Fruit fly (Drosophila melanogaster) whole organism, embryonic: ENCODE data around the gene Datp.

Experiments used
- ATbp ChIP-seq: fragments of 200-800 bp; sonication (Bioruptor generic); optimal IDR thresholded peaks from 2 replicates; lab custom pipeline; 2017; ENCODE audit warnings: missing biosample characterization, mild to moderate bottlenecking, missing genetic modification characterization, missing genetic modification reagents
- Adf1 ChIP-seq: fragments of 200-800 bp; sonication (Bioruptor generic); IDR thresholded peaks from 2 replicates; pipeline ENCODE4 v1.3.6; 2022; ENCODE audit warnings: missing biosample characterization, missing genetic modification characterization
- CG11456 ChIP-seq: fragments of 200-800 bp; sonication (Bioruptor generic); IDR thresholded peaks from 3 replicates; pipeline ENCODE4 v1.3.6; 2022; ENCODE audit warnings: missing biosample characterization, missing genetic modification characterization
- CG12071 ChIP-seq: fragments of 200-800 bp; sonication (Bioruptor generic); optimal IDR thresholded peaks from 3 replicates; lab custom pipeline; 2018; ENCODE audit warnings: missing biosample characterization, mild to moderate bottlenecking, missing genetic modification characterization
- CG12942 ChIP-seq: fragments of 200-800 bp; sonication (Bioruptor generic); optimal IDR thresholded peaks from 3 replicates; lab custom pipeline; 2016; ENCODE audit warnings: missing biosample characterization, missing genetic modification characterization
- CG14441 ChIP-seq: fragments of 200-800 bp; sonication (Bioruptor generic); IDR thresholded peaks from 2 replicates; pipeline ENCODE4 v1.3.6; 2022; ENCODE audit warnings: missing biosample characterization, missing genetic modification characterization
- CG14667 ChIP-seq: fragments of 200-800 bp; sonication (Bioruptor generic); IDR thresholded peaks from 2 replicates; pipeline ENCODE4 v1.3.6; 2022; ENCODE audit warnings: missing biosample characterization, missing genetic modification characterization
- CG15479 ChIP-seq: fragments of 200-800 bp; sonication (Bioruptor generic); optimal IDR thresholded peaks from 3 replicates; lab custom pipeline; 2019; ENCODE audit warnings: missing biosample characterization, mild to moderate bottlenecking, missing genetic modification characterization, moderate library complexity
- CG15514 ChIP-seq: fragments of 200-800 bp; sonication (Bioruptor generic); optimal IDR thresholded peaks from 3 replicates; lab custom pipeline; 2017; ENCODE audit warnings: missing biosample characterization, missing genetic modification characterization, mild to moderate bottlenecking, moderate library complexity, missing genetic modification reagents
- CG1647 ChIP-seq: fragments of 200-800 bp; sonication (Bioruptor generic); optimal IDR thresholded peaks from 3 replicates; lab custom pipeline; 2016; ENCODE audit warnings: missing biosample characterization, missing genetic modification characterization
- CG1792 ChIP-seq: fragments of 200-800 bp; sonication (Bioruptor generic); optimal IDR thresholded peaks from 2 replicates; lab custom pipeline; 2016; ENCODE audit warnings: missing biosample characterization, missing genetic modification characterization
- CG18262 ChIP-seq: fragments of 200-800 bp; optimal IDR thresholded peaks from 3 replicates; lab custom pipeline; 2019; ENCODE audit warnings: missing biosample characterization, mild to moderate bottlenecking, missing genetic modification characterization, moderate library complexity
- CG2712 ChIP-seq: fragments of 200-800 bp; optimal IDR thresholded peaks from 3 replicates; lab custom pipeline; 2019; ENCODE audit warnings: missing biosample characterization, mild to moderate bottlenecking, missing genetic modification characterization, moderate library complexity
- CG31224 ChIP-seq: fragments of 200-800 bp; sonication (Bioruptor generic); IDR thresholded peaks from 2 replicates; pipeline ENCODE4 v1.3.6; 2022; ENCODE audit warnings: missing biosample characterization, missing genetic modification characterization
- CG33213 ChIP-seq: fragments of 200-800 bp; sonication (Bioruptor generic); optimal IDR thresholded peaks from 3 replicates; lab custom pipeline; 2016; ENCODE audit warnings: missing biosample characterization, missing genetic modification characterization
- CG42726 ChIP-seq: fragments of 200-800 bp; sonication (Bioruptor generic); IDR thresholded peaks from 2 replicates; pipeline ENCODE4 v1.3.6; 2022; ENCODE audit warnings: missing biosample characterization, missing genetic modification characterization; ENCODE audit not compliant: partially characterized antibody
- CG4707 ChIP-seq: fragments of 200-800 bp; sonication (Bioruptor generic); optimal IDR thresholded peaks from 2 replicates; lab custom pipeline; 2018; ENCODE audit warnings: missing biosample characterization, mild to moderate bottlenecking, missing genetic modification characterization, moderate library complexity
- CG4730 ChIP-seq: fragments of 200-800 bp; sonication (Bioruptor generic); IDR thresholded peaks from 2 replicates; pipeline ENCODE4 v1.3.6; 2022; ENCODE audit warnings: missing biosample characterization, missing genetic modification characterization
- CG6854 ChIP-seq: fragments of 200-800 bp; sonication (Bioruptor generic); optimal IDR thresholded peaks from 3 replicates; lab custom pipeline; 2017; ENCODE audit warnings: missing biosample characterization, mild to moderate bottlenecking, missing genetic modification characterization
- CG7839 ChIP-seq: fragments of 200-800 bp; sonication (Bioruptor generic); optimal IDR thresholded peaks from 3 replicates; lab custom pipeline; 2018; ENCODE audit warnings: missing biosample characterization, mild to moderate bottlenecking, missing genetic modification characterization, moderate library complexity
- CG8290 ChIP-seq, 3 experiments: fragments of 200-800 bp; sonication (Bioruptor generic); optimal IDR thresholded peaks; 2 replicates each; lab custom pipeline; 2016 to 2019; ENCODE audit warnings: missing biosample characterization in 3 of 3, missing genetic modification characterization in 3 of 3, mild to moderate bottlenecking in 2 of 3, moderate library complexity in 1 of 3
- Camta ChIP-seq: fragments of 200-800 bp; sonication (Bioruptor generic); optimal IDR thresholded peaks from 2 replicates; lab custom pipeline; 2016; ENCODE audit warnings: missing biosample characterization, missing genetic modification characterization
- Dad ChIP-seq: fragments of 200-800 bp; sonication (Bioruptor generic); optimal IDR thresholded peaks from 3 replicates; lab custom pipeline; 2016; ENCODE audit warnings: missing biosample characterization, missing genetic modification characterization
- Dref ChIP-seq: fragments of 200-800 bp; sonication (Bioruptor generic); IDR thresholded peaks from 2 replicates; pipeline ENCODE4 v1.3.6; 2022; ENCODE audit warnings: missing biosample characterization, missing genetic modification characterization
- Eip74EF ChIP-seq, 2 experiments: fragments of 200-800 bp in 1 of 2; fragments of >200 bp in 1 of 2; sonication (Bioruptor generic) in 1 of 2; optimal IDR thresholded peaks; 2 replicates each; lab custom pipeline; 2017 to 2019; ENCODE audit warnings: missing biosample characterization in 2 of 2, missing genetic modification characterization in 2 of 2, mild to moderate bottlenecking in 1 of 2, moderate library complexity in 1 of 2
- Fer2 ChIP-seq: fragments of 200-800 bp; sonication (Bioruptor generic); optimal IDR thresholded peaks from 2 replicates; lab custom pipeline; 2018; ENCODE audit warnings: missing biosample characterization, mild to moderate bottlenecking, missing genetic modification characterization, moderate library complexity
- HLH3B ChIP-seq: fragments of 200-800 bp; sonication (Bioruptor generic); IDR thresholded peaks from 2 replicates; pipeline ENCODE4 v1.3.6; 2022; ENCODE audit warnings: missing biosample characterization, missing genetic modification characterization
- Hmx ChIP-seq: fragments of 200-800 bp; sonication (Bioruptor generic); optimal IDR thresholded peaks from 2 replicates; lab custom pipeline; 2016; ENCODE audit warnings: missing biosample characterization, missing genetic modification characterization
- Hr3 ChIP-seq: fragments of 200-800 bp; sonication (Bioruptor generic); optimal IDR thresholded peaks from 3 replicates; lab custom pipeline; 2016; ENCODE audit warnings: missing biosample characterization, missing genetic modification characterization
- Hr39 ChIP-seq: fragments of >200 bp; optimal IDR thresholded peaks from 2 replicates; lab custom pipeline; 2017
- MTF-1 ChIP-seq: fragments of 200-800 bp; sonication (Bioruptor generic); optimal IDR thresholded peaks from 2 replicates; lab custom pipeline; 2018; ENCODE audit warnings: missing biosample characterization, mild to moderate bottlenecking, missing genetic modification characterization, borderline replicate concordance
- NC2β ChIP-seq: fragments of 200-800 bp; sonication (Bioruptor generic); optimal IDR thresholded peaks from 2 replicates; lab custom pipeline; 2016; ENCODE audit warnings: missing biosample characterization, missing genetic modification characterization
- btn ChIP-seq: fragments of 200-800 bp; sonication (Bioruptor generic); optimal IDR thresholded peaks from 2 replicates; lab custom pipeline; 2016; ENCODE audit warnings: missing biosample characterization, missing genetic modification characterization
- ewg ChIP-seq: fragments of 200-800 bp; sonication (Bioruptor generic); optimal IDR thresholded peaks from 3 replicates; lab custom pipeline; 2017; ENCODE audit warnings: mild to moderate bottlenecking, missing biosample characterization, missing genetic modification reagents, missing genetic modification characterization
- her ChIP-seq: fragments of 200-800 bp; sonication (Bioruptor generic); optimal IDR thresholded peaks from 2 replicates; lab custom pipeline; 2016; ENCODE audit warnings: missing biosample characterization, missing genetic modification characterization
- lov ChIP-seq, 2 experiments: fragments of 200-800 bp in 1 of 2; fragments of >200 bp in 1 of 2; sonication (Bioruptor generic) in 1 of 2; IDR thresholded peaks in 1 of 2; optimal IDR thresholded peaks in 1 of 2; 2 replicates in 1 of 2; 3 replicates in 1 of 2; pipeline versions ENCODE4 v1.3.6 to Lab custom; 2017 to 2022; ENCODE audit warnings: missing biosample characterization in 1 of 2, missing genetic modification characterization in 1 of 2
- luna ChIP-seq: fragments of 200-800 bp; sonication (Bioruptor generic); optimal IDR thresholded peaks from 2 replicates; lab custom pipeline; 2016; ENCODE audit warnings: missing biosample characterization, missing genetic modification characterization
- mam ChIP-seq: fragments of 200-800 bp; sonication (Bioruptor generic); optimal IDR thresholded peaks from 3 replicates; lab custom pipeline; 2016; ENCODE audit warnings: missing biosample characterization, missing genetic modification characterization
- nom ChIP-seq: fragments of 200-800 bp; sonication (Bioruptor generic); optimal IDR thresholded peaks from 2 replicates; lab custom pipeline; 2017; ENCODE audit warnings: missing biosample characterization, missing genetic modification characterization, mild to moderate bottlenecking, moderate library complexity, missing genetic modification reagents
- pho ChIP-seq: fragments of 200-800 bp; sonication (Bioruptor generic); optimal IDR thresholded peaks from 2 replicates; lab custom pipeline; 2016; ENCODE audit warnings: missing biosample characterization, missing genetic modification characterization
- pnt ChIP-seq: fragments of 200-800 bp; sonication (Bioruptor generic); optimal IDR thresholded peaks from 3 replicates; lab custom pipeline; 2016; ENCODE audit warnings: missing biosample characterization, missing genetic modification characterization
- sens-2 ChIP-seq: fragments of 200-800 bp; sonication (Bioruptor generic); IDR thresholded peaks from 2 replicates; pipeline ENCODE4 v1.3.6; 2022; ENCODE audit warnings: missing biosample characterization, missing genetic modification characterization
- sob ChIP-seq: fragments of 200-800 bp; sonication (Bioruptor generic); IDR thresholded peaks from 2 replicates; pipeline ENCODE4 v1.3.6; 2022; ENCODE audit warnings: missing biosample characterization, missing genetic modification characterization
- sr ChIP-seq: fragments of 200-800 bp; sonication (Bioruptor generic); IDR thresholded peaks from 3 replicates; pipeline ENCODE4 v1.3.6; 2022; ENCODE audit warnings: missing biosample characterization, missing genetic modification characterization
- tap ChIP-seq: fragments of 200-800 bp; optimal IDR thresholded peaks from 3 replicates; lab custom pipeline; 2019; ENCODE audit warnings: missing biosample characterization, mild to moderate bottlenecking, missing genetic modification characterization, moderate library complexity
- tin ChIP-seq: fragments of 200-800 bp; sonication (Bioruptor generic); optimal IDR thresholded peaks from 3 replicates; lab custom pipeline; 2016; ENCODE audit warnings: missing biosample characterization, missing genetic modification characterization
- ttk ChIP-seq: fragments of 200-800 bp; sonication (Bioruptor generic); IDR thresholded peaks from 2 replicates; pipeline ENCODE4 v2.1.2; 2022; ENCODE audit warnings: missing biosample characterization, missing genetic modification characterization
- wdn ChIP-seq: fragments of 200-800 bp; sonication (Bioruptor generic); IDR thresholded peaks from 2 replicates; pipeline ENCODE4 v1.3.6; 2022; ENCODE audit warnings: missing biosample characterization, missing genetic modification characterization

Datp gene

dm6 chr2L:9918020-9918959, 20.3 kb downstream of the Datp start, which contains the start of the genes CG5885 and CG4598 (continued):
- TF ChIP-seq ATbp (peak; percentile 55), Hr39 (lab: Kevin White, UChicago) (no peak), pnt (GFP tag; lab: Kevin White, UChicago) (peak; percentile 55), CG1792 (GFP tag; lab: Kevin White, UChicago) (no peak), CG33213 (GFP tag; lab: Kevin White, UChicago) (no peak), CG4730 (GFP tag; lab: Robert Waterston, UW) (0 out of 2 replicates have a peak, but pooled peaks have one; percentile 22), MTF-1 (GFP tag; lab: Kevin White, UChicago) (no peak), tin (GFP tag; lab: Kevin White, UChicago) (peak; percentile 48), Hr3 (GFP tag; lab: Kevin White, UChicago) (peak; percentile 72), ewg (GFP tag; lab: Kevin White, UChicago) (peak; percentile 6), CG14441 (GFP tag; lab: Robert Waterston, UW) (no peak), Camta (GFP tag; lab: Kevin White, UChicago) (no peak), CG4707 (GFP tag; lab: Kevin White, UChicago) (no peak), CG15479 (GFP tag; lab: Kevin White, UChicago) (no peak), mam (GFP tag; lab: Kevin White, UChicago) (peak; percentile 71), CG42726 (GFP tag; lab: Robert Waterston, UW) (peak; percentile 76), CG1647 (GFP tag; lab: Kevin White, UChicago) (no peak), Hmx (GFP tag; lab: Kevin White, UChicago) (peak; percentile 7), CG7839 (peak; percentile 76), wdn (GFP tag; lab: Robert Waterston, UW) (no peak), ttk (GFP tag; lab: Robert Waterston, UW) (no peak; the same call in 1 of the 2 replicates), lov (optimal IDR thresholded peaks at IDR 0.05; lab: Kevin White, UChicago) (no peak), lov (GFP tag; IDR thresholded peaks at IDR 0.05; lab: Robert Waterston, UW) (no peak), sr (GFP tag; lab: Robert Waterston, UW) (no peak; the same call in 2 of the 3 replicates), tap (tag; lab: Kevin White, UChicago) (peak; percentile 45), pho (GFP tag; lab: Kevin White, UChicago) (peak; percentile 19), CG11456 (GFP tag; lab: Robert Waterston, UW) (peak; percentile 63), CG12942 (GFP tag; lab: Kevin White, UChicago) (peak; percentile 63), sob (GFP tag; lab: Robert Waterston, UW) (peak; percentile 47; the same call in 1 of the 2 replicates), Fer2 (tag; lab: Kevin White, UChicago) (peak; percentile 57), NC2β (peak; percentile 44), CG2712 (tag; lab: Kevin White, UChicago) (peak; percentile 61), her (no peak), CG14667 (GFP tag; lab: Robert Waterston, UW) (peak; percentile 27; the same call in 1 of the 2 replicates), CG18262 (tag; lab: Kevin White, UChicago) (peak; percentile 70), Dref (peak; percentile 94), btn (no peak), CG8290 (GFP tag; optimal IDR thresholded peaks at IDR 0.05; lab: Kevin White, UChicago) (peak; percentile 46), CG8290 (tag; optimal IDR thresholded peaks at IDR 0.05; lab: Kevin White, UChicago) (peak in 1 of 2 experiments; percentile 76), Adf1 (GFP tag; lab: Robert Waterston, UW) (peak; percentile 50), CG31224 (no peak), CG15514 (GFP tag; lab: Kevin White, UChicago) (peak; percentile 64), nom (GFP tag; lab: Kevin White, UChicago) (peak; percentile 96), Eip74EF (GFP tag; optimal IDR thresholded peaks at IDR 0.05; lab: Kevin White, UChicago) (peak in 1 of 2 experiments; percentile 22), Dad (GFP tag; lab: Kevin White, UChicago) (no peak), HLH3B (no peak; the same call in 1 of the 2 replicates), luna (GFP tag; lab: Kevin White, UChicago) (no peak), CG6854 (GFP tag; lab: Kevin White, UChicago) (peak; percentile 35), sens-2 (GFP tag; lab: Robert Waterston, UW) (peak; percentile 72; the same call in 1 of the 2 replicates), CG12071 (no peak)
